Worm (Caenorhabditis elegans) whole organism, L2 larva: ENCODE results near the gene C34B4.4.

Experiments
- C34F6.9 ChIP-seq: fragments of 150-350 bp; optimal IDR thresholded peaks from 2 replicates; lab custom pipeline; 2014; ENCODE audit warnings: missing biosample characterization, missing genetic modification characterization
- F13H6.1 ChIP-seq: sonication (generic microtip); optimal IDR thresholded peaks from 2 replicates; lab custom pipeline; 2016; ENCODE audit warnings: missing genetic modification characterization, missing compliant biosample characterization
- R02D3.7 ChIP-seq: fragments of 150-350 bp; optimal IDR thresholded peaks from 2 replicates; lab custom pipeline; 2014; ENCODE audit warnings: missing biosample characterization, missing genetic modification characterization
- Y55F3AM.14 ChIP-seq: fragments of 200-800 bp; sonication (Bioruptor generic); optimal IDR thresholded peaks from 2 replicates; lab custom pipeline; 2018; ENCODE audit warnings: mild to moderate bottlenecking, missing genetic modification characterization, missing compliant biosample characterization
- ZK546.5 ChIP-seq: sonication (generic microtip); optimal IDR thresholded peaks from 2 replicates; lab custom pipeline; 2017; ENCODE audit warnings: missing biosample characterization, missing genetic modification characterization
- alr-1 ChIP-seq: fragments of 150-350 bp; optimal IDR thresholded peaks from 2 replicates; lab custom pipeline; 2014; ENCODE audit warnings: missing biosample characterization, missing genetic modification characterization
- aly-2 ChIP-seq: fragments of 150-350 bp; optimal IDR thresholded peaks from 2 replicates; lab custom pipeline; 2014; ENCODE audit warnings: missing biosample characterization, missing genetic modification characterization
- ama-1 ChIP-seq: fragments of 150-350 bp; optimal IDR thresholded peaks from 2 replicates; lab custom pipeline; 2018; ENCODE audit warnings: inconsistent platforms
- blmp-1 ChIP-seq: sonication (generic microtip); optimal IDR thresholded peaks from 2 replicates; lab custom pipeline; 2017; ENCODE audit warnings: missing genetic modification characterization, mild to moderate bottlenecking, missing compliant biosample characterization, antibody characterized with exemption, moderate library complexity; ENCODE audit not compliant: insufficient read depth
- ceh-16 ChIP-seq: fragments of 150-350 bp; optimal IDR thresholded peaks from 2 replicates; lab custom pipeline; 2014; ENCODE audit warnings: missing biosample characterization, missing genetic modification characterization
- ceh-82 ChIP-seq: fragments of 150-350 bp; optimal IDR thresholded peaks from 2 replicates; lab custom pipeline; 2014; ENCODE audit warnings: missing biosample characterization, missing genetic modification characterization
- crh-2 ChIP-seq: sonication (generic microtip); optimal IDR thresholded peaks from 2 replicates; lab custom pipeline; 2017; ENCODE audit warnings: missing biosample characterization, missing genetic modification characterization
- dmd-4 ChIP-seq: sonication (generic microtip); optimal IDR thresholded peaks from 2 replicates; lab custom pipeline; 2017; ENCODE audit warnings: missing biosample characterization, missing genetic modification characterization
- egl-27 ChIP-seq: sonication (generic microtip); optimal IDR thresholded peaks from 3 replicates; lab custom pipeline; 2017; ENCODE audit warnings: missing biosample characterization, missing genetic modification reagents, missing genetic modification characterization
- elt-1 ChIP-seq: fragments of 150-350 bp; optimal IDR thresholded peaks from 2 replicates; lab custom pipeline; 2014; ENCODE audit warnings: missing biosample characterization, missing genetic modification characterization
- elt-3 ChIP-seq: sonication (generic microtip); optimal IDR thresholded peaks from 2 replicates; lab custom pipeline; 2017; ENCODE audit warnings: missing biosample characterization, missing genetic modification characterization
- fos-1 ChIP-seq: fragments of 150-350 bp; optimal IDR thresholded peaks from 2 replicates; lab custom pipeline; 2014; ENCODE audit warnings: missing biosample characterization, missing genetic modification characterization
- gmeb-1 ChIP-seq: fragments of 150-350 bp; optimal IDR thresholded peaks from 2 replicates; lab custom pipeline; 2014; ENCODE audit warnings: missing biosample characterization, missing genetic modification characterization
- lin-11 ChIP-seq: fragments of 150-350 bp; sonication (generic microtip); optimal IDR thresholded peaks from 2 replicates; lab custom pipeline; 2014; ENCODE audit warnings: missing biosample characterization, missing genetic modification characterization, inconsistent platforms, mixed read lengths
- lin-13 ChIP-seq: fragments of 150-350 bp; optimal IDR thresholded peaks from 2 replicates; lab custom pipeline; 2014; ENCODE audit warnings: missing biosample characterization, missing genetic modification reagents, missing genetic modification characterization
- lin-39 ChIP-seq: fragments of 150-350 bp; optimal IDR thresholded peaks from 2 replicates; lab custom pipeline; 2014; ENCODE audit warnings: missing biosample characterization, missing genetic modification reagents, missing genetic modification characterization
- lsy-2 ChIP-seq, 2 experiments: fragments of 150-350 bp in 1 of 2; sonication (generic microtip) in 1 of 2; optimal IDR thresholded peaks; 2 replicates each; lab custom pipeline; 2014 to 2017; ENCODE audit warnings: missing biosample characterization in 2 of 2, missing genetic modification characterization in 2 of 2
- mab-5 ChIP-seq: fragments of 150-350 bp; optimal IDR thresholded peaks from 2 replicates; lab custom pipeline; 2014; ENCODE audit warnings: missing biosample characterization, missing genetic modification characterization
- mbf-1 ChIP-seq: sonication (generic microtip); optimal IDR thresholded peaks from 2 replicates; lab custom pipeline; 2017; ENCODE audit warnings: missing biosample characterization, missing genetic modification characterization
- mdl-1 ChIP-seq, 2 experiments: fragments of 150-350 bp in 1 of 2; sonication (generic microtip) in 1 of 2; optimal IDR thresholded peaks; 2 replicates each; lab custom pipeline; 2017; ENCODE audit warnings: missing biosample characterization in 2 of 2, missing genetic modification characterization in 2 of 2
- nhr-10 ChIP-seq: sonication (generic microtip); optimal IDR thresholded peaks from 2 replicates; lab custom pipeline; 2017; ENCODE audit warnings: missing biosample characterization, missing genetic modification characterization
- nhr-11 ChIP-seq: fragments of 150-350 bp; optimal IDR thresholded peaks from 2 replicates; lab custom pipeline; 2014; ENCODE audit warnings: missing biosample characterization, missing genetic modification characterization
- nhr-12 ChIP-seq: fragments of 150-350 bp; optimal IDR thresholded peaks from 2 replicates; lab custom pipeline; 2014; ENCODE audit warnings: missing biosample characterization, missing genetic modification characterization
- nhr-129 ChIP-seq: fragments of 150-350 bp; optimal IDR thresholded peaks from 2 replicates; lab custom pipeline; 2014; ENCODE audit warnings: missing biosample characterization, missing genetic modification characterization
- nhr-21 ChIP-seq: fragments of 150-350 bp; optimal IDR thresholded peaks from 2 replicates; lab custom pipeline; 2014; ENCODE audit warnings: missing biosample characterization, missing genetic modification characterization
- nhr-23 ChIP-seq: fragments of 150-350 bp; optimal IDR thresholded peaks from 2 replicates; lab custom pipeline; 2014; ENCODE audit warnings: missing biosample characterization, missing genetic modification reagents, missing genetic modification characterization
- nhr-237 ChIP-seq: fragments of 150-350 bp; optimal IDR thresholded peaks from 2 replicates; lab custom pipeline; 2014; ENCODE audit warnings: missing biosample characterization, missing genetic modification characterization
- nhr-25 ChIP-seq: fragments of 150-350 bp; sonication (generic microtip); optimal IDR thresholded peaks from 3 replicates; lab custom pipeline; 2014; ENCODE audit warnings: missing biosample characterization, missing genetic modification characterization
- nhr-6 ChIP-seq: fragments of 150-350 bp; optimal IDR thresholded peaks from 2 replicates; lab custom pipeline; 2014; ENCODE audit warnings: missing biosample characterization, missing genetic modification characterization
- nhr-77 ChIP-seq: fragments of 150-350 bp; optimal IDR thresholded peaks from 2 replicates; lab custom pipeline; 2014; ENCODE audit warnings: missing biosample characterization, missing genetic modification characterization
- peb-1 ChIP-seq: fragments of 150-350 bp; optimal IDR thresholded peaks from 2 replicates; lab custom pipeline; 2014; ENCODE audit warnings: missing biosample characterization, missing genetic modification characterization
- sem-4 ChIP-seq: fragments of 150-350 bp; optimal IDR thresholded peaks from 2 replicates; lab custom pipeline; 2014; ENCODE audit warnings: missing biosample characterization, missing genetic modification reagents, missing genetic modification characterization
- skn-1 ChIP-seq: sonication (generic microtip); optimal IDR thresholded peaks from 2 replicates; lab custom pipeline; 2017; ENCODE audit warnings: missing biosample characterization, missing genetic modification characterization
- sma-3 ChIP-seq: sonication (generic microtip); optimal IDR thresholded peaks from 2 replicates; lab custom pipeline; 2016; ENCODE audit warnings: missing genetic modification reagents, missing genetic modification characterization, missing compliant biosample characterization
- sma-9 ChIP-seq, 2 experiments: fragments of 150-350 bp in 1 of 2; sonication (generic microtip) in 1 of 2; optimal IDR thresholded peaks; 2 replicates each; lab custom pipeline; 2014 to 2016; ENCODE audit warnings: missing genetic modification characterization in 2 of 2, mild to moderate bottlenecking in 1 of 2, missing biosample characterization in 1 of 2, missing compliant biosample characterization in 1 of 2, missing genetic modification reagents in 1 of 2, moderate library complexity in 1 of 2
- snpc-4 ChIP-seq: fragments of 150-350 bp; optimal IDR thresholded peaks from 2 replicates; lab custom pipeline; 2014; ENCODE audit warnings: missing biosample characterization, missing genetic modification characterization
- unc-39 ChIP-seq: fragments of 150-350 bp; optimal IDR thresholded peaks from 2 replicates; lab custom pipeline; 2014; ENCODE audit warnings: missing biosample characterization, missing genetic modification characterization
- unc-55 ChIP-seq: fragments of 150-350 bp; sonication (generic microtip); optimal IDR thresholded peaks from 3 replicates; lab custom pipeline; 2014; ENCODE audit warnings: missing biosample characterization, missing genetic modification reagents, missing genetic modification characterization
- unc-62 ChIP-seq: fragments of 150-350 bp; optimal IDR thresholded peaks from 2 replicates; lab custom pipeline; 2014; ENCODE audit warnings: missing biosample characterization, missing genetic modification reagents, missing genetic modification characterization
- zag-1 ChIP-seq: fragments of 150-350 bp; optimal IDR thresholded peaks from 2 replicates; lab custom pipeline; 2014; ENCODE audit warnings: missing biosample characterization, missing genetic modification characterization
- ztf-1 ChIP-seq: fragments of 200-800 bp; sonication (Bioruptor generic); conservative IDR thresholded peaks from 2 replicates; pipeline ENCODE4 v1.3.6; 2022; ENCODE audit warnings: missing genetic modification characterization, missing compliant biosample characterization
- ztf-11 ChIP-seq: sonication (generic microtip); optimal IDR thresholded peaks from 2 replicates; lab custom pipeline; 2017; ENCODE audit warnings: missing biosample characterization, missing genetic modification characterization
- ztf-4 ChIP-seq: fragments of 150-350 bp; optimal IDR thresholded peaks from 2 replicates; lab custom pipeline; 2014; ENCODE audit warnings: missing biosample characterization, missing genetic modification characterization

Gene C34B4.4

ce11 chrV:13081197-13081747 lies 8.9 kb upstream of the C34B4.4 start (continued):
- TF ChIP-seq nhr-23 (tag; lab: Kevin White, UChicago) (peak; percentile 8), ztf-4 (peak; percentile 62), nhr-6 (tag; lab: Kevin White, UChicago) (no peak), peb-1 (tag; lab: Kevin White, UChicago) (no peak), aly-2 (no peak), lin-39 (tag; lab: Kevin White, UChicago) (no peak), nhr-21 (tag; lab: Kevin White, UChicago) (peak; percentile 98), unc-62 (GFP tag; lab: Kevin White, UChicago) (peak; percentile 35), lin-11 (tag; lab: Kevin White, UChicago) (no peak), zag-1 (tag; lab: Kevin White, UChicago) (no peak), ceh-82 (tag; lab: Kevin White, UChicago) (no peak), skn-1 (tag; lab: Kevin White, UChicago) (no peak), F13H6.1 (tag; lab: Kevin White, UChicago) (peak; percentile 69), snpc-4 (tag; lab: Kevin White, UChicago) (no peak), fos-1 (tag; lab: Kevin White, UChicago) (peak; percentile 74), mbf-1 (tag; lab: Kevin White, UChicago) (no peak)

- TF ChIP-seq elt-3 (tag; lab: Kevin White, UChicago) (no peak), elt-1 (no peak), aly-2 (no peak), sem-4 (tag; lab: Kevin White, UChicago) (peak; percentile 76), Y55F3AM.14 (GFP tag; lab: Kevin White, UChicago) (peak; percentile 77), nhr-10 (tag; lab: Kevin White, UChicago) (no peak), nhr-21 (tag; lab: Kevin White, UChicago) (peak; percentile 13), nhr-6 (tag; lab: Kevin White, UChicago) (no peak), ceh-16 (tag; lab: Kevin White, UChicago) (no peak), nhr-12 (tag; lab: Kevin White, UChicago) (no peak), nhr-23 (tag; lab: Kevin White, UChicago) (no peak), sma-3 (GFP tag; lab: Kevin White, UChicago) (peak; percentile 7), ztf-11 (tag; lab: Kevin White, UChicago) (no peak), lin-11 (tag; lab: Kevin White, UChicago) (peak; percentile 42), F13H6.1 (tag; lab: Kevin White, UChicago) (peak; percentile 96), nhr-25 (peak; percentile 45), nhr-11 (tag; lab: Kevin White, UChicago) (no peak), unc-55 (GFP tag; lab: Kevin White, UChicago) (peak; percentile 35), ceh-82 (tag; lab: Kevin White, UChicago) (no peak), ztf-4 (peak; percentile 58), nhr-237 (no peak), nhr-129 (tag; lab: Kevin White, UChicago) (peak; percentile 93), sma-9 (GFP tag; optimal IDR thresholded peaks at IDR 0.05; lab: Kevin White, UChicago) (peak; percentile 82), sma-9 (tag; optimal IDR thresholded peaks at IDR 0.05; lab: Kevin White, UChicago) (no peak), peb-1 (tag; lab: Kevin White, UChicago) (no peak), ama-1 (lab: Kevin White, UChicago) (peak; percentile 36), R02D3.7 (no peak), lsy-2 (tag; optimal IDR thresholded peaks at IDR 0.05; lab: Kevin White, UChicago) (peak in 1 of 2 experiments; percentile 65), alr-1 (tag; lab: Kevin White, UChicago) (no peak), gmeb-1 (tag; lab: Kevin White, UChicago) (no peak), mab-5 (tag; lab: Kevin White, UChicago) (peak; percentile 59), blmp-1 (tag; lab: Kevin White, UChicago) (peak; percentile 54), egl-27 (tag; lab: Kevin White, UChicago) (peak; percentile 1), ZK546.5 (tag; lab: Kevin White, UChicago) (no peak), zag-1 (tag; lab: Kevin White, UChicago) (peak; percentile 54), lin-39 (tag; lab: Kevin White, UChicago) (no peak), mdl-1 (tag; optimal IDR thresholded peaks at IDR 0.05; lab: Kevin White, UChicago) (peak in 1 of 2 experiments; percentile 20), nhr-77 (tag; lab: Kevin White, UChicago) (no peak), fos-1 (tag; lab: Kevin White, UChicago) (peak; percentile 55), crh-2 (tag; lab: Kevin White, UChicago) (peak; percentile 82), unc-39 (peak; percentile 16), snpc-4 (tag; lab: Kevin White, UChicago) (no peak), ztf-1 (GFP tag; lab: Robert Waterston, UW) (no peak), unc-62 (GFP tag; lab: Kevin White, UChicago) (peak; percentile 13), C34F6.9 (tag; lab: Kevin White, UChicago) (peak; percentile 78), lin-13 (peak; percentile 44), dmd-4 (tag; lab: Kevin White, UChicago) (no peak), mbf-1 (tag; lab: Kevin White, UChicago) (no peak), skn-1 (tag; lab: Kevin White, UChicago) (no peak)
- TF ChIP-seq, all 48 proteins: peak for 24
These were observed 7.6 kb upstream of the C34B4.4 start, which contains the start of gene C34B4.2 for ce11 chrV:13082442-13083126. C34B4.2 (plus strand) TSS chrV:13083055.
